Fruit fly (Drosophila melanogaster) whole organism, adult: ENCODE results near the gene CG13014.

Source experiments
- CG11617 ChIP-seq: fragments of 200-800 bp; sonication (Bioruptor generic); optimal IDR thresholded peaks from 2 replicates; lab custom pipeline; 2017; ENCODE audit warnings: mild to moderate bottlenecking, missing biosample characterization, missing genetic modification reagents, missing genetic modification characterization
- CG12768 ChIP-seq: fragments of 200-800 bp; sonication (Bioruptor generic); optimal IDR thresholded peaks from 2 replicates; lab custom pipeline; 2017; ENCODE audit warnings: missing biosample characterization, missing genetic modification characterization, mild to moderate bottlenecking, moderate library complexity, missing genetic modification reagents
- CG33017 ChIP-seq: fragments of 200-800 bp; sonication (Bioruptor generic); optimal IDR thresholded peaks from 2 replicates; lab custom pipeline; 2018; ENCODE audit warnings: missing biosample characterization, mild to moderate bottlenecking, missing genetic modification characterization, moderate library complexity
- CG7045 ChIP-seq: fragments of 200-800 bp; sonication (Bioruptor generic); optimal IDR thresholded peaks from 2 replicates; lab custom pipeline; 2017; ENCODE audit warnings: missing biosample characterization, mild to moderate bottlenecking, missing genetic modification characterization
- CG7101 ChIP-seq: fragments of 200-800 bp; sonication (Bioruptor generic); optimal IDR thresholded peaks from 2 replicates; lab custom pipeline; 2018; ENCODE audit warnings: missing biosample characterization, mild to moderate bottlenecking, missing genetic modification characterization, moderate library complexity
- Crg-1 ChIP-seq: fragments of 200-800 bp; sonication (Bioruptor generic); optimal IDR thresholded peaks from 2 replicates; lab custom pipeline; 2016; ENCODE audit warnings: missing biosample characterization, missing genetic modification characterization
- Mnt ChIP-seq: fragments of 200-800 bp; sonication (Bioruptor generic); optimal IDR thresholded peaks from 2 replicates; lab custom pipeline; 2016; ENCODE audit warnings: missing biosample characterization, mild to moderate bottlenecking, missing genetic modification characterization
- bab1 ChIP-seq: fragments of 200-800 bp; sonication (Bioruptor generic); optimal IDR thresholded peaks from 3 replicates; lab custom pipeline; 2019; ENCODE audit warnings: missing biosample characterization, mild to moderate bottlenecking, missing genetic modification characterization, moderate library complexity
- kay ChIP-seq: fragments of 200-800 bp; sonication (Bioruptor generic); peaks from one replicate; lab custom pipeline; 2016; ENCODE audit warnings: missing biosample characterization, missing genetic modification characterization, borderline replicate concordance
- ovo ChIP-seq: fragments of 200-800 bp; sonication (Bioruptor generic); optimal IDR thresholded peaks from 2 replicates; lab custom pipeline; 2016; ENCODE audit warnings: missing biosample characterization, missing genetic modification characterization
- pad ChIP-seq: fragments of 200-800 bp; sonication (Bioruptor generic); optimal IDR thresholded peaks from 3 replicates; lab custom pipeline; 2017; ENCODE audit warnings: missing biosample characterization, missing genetic modification characterization, mild to moderate bottlenecking, moderate library complexity, missing genetic modification reagents
- tj ChIP-seq: fragments of 200-800 bp; sonication (Bioruptor generic); optimal IDR thresholded peaks from 3 replicates; lab custom pipeline; 2017; ENCODE audit warnings: missing biosample characterization, mild to moderate bottlenecking, missing genetic modification characterization, moderate library complexity

DNA sequence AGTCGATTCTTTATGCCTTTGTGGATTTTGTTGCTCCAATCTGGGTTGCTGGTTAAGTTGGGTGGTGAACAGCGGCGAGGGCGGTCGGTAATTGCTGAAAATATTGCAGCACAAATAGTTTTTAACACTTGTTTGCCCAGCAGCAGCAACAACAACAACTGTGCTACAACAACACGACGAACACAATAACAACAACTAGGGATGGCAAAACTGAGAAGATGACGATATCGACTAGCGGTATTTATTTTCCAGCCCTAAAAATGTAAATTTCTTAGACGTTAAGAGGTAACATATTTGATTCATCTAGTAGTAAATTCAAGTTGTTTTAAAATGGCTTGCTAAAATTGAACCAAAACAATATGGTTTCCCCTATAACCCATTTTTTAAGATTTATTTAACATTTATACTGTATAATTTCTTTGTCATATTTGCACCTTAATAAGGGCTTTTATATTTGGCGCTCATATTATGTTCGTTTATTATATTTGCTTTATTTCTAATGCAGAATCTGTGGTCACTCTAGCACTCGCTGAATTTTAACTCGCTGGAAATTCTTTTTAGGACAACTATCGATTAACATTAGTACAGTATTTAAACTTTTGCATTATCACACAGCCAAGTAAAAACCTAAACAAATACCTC, 10.8 kb downstream of the CG13014 start:
- TF ChIP-seq Mnt (GFP tag; lab: Kevin White, UChicago) (no peak), CG33017 (tag; lab: Kevin White, UChicago) (no peak), CG7101 (peak; percentile 21), kay (GFP tag; lab: Kevin White, UChicago) (no peak), CG12768 (GFP tag; lab: Kevin White, UChicago) (no peak), bab1 (GFP tag; lab: Kevin White, UChicago) (peak; percentile 5), Crg-1 (no peak), ovo (GFP tag; lab: Kevin White, UChicago) (peak; percentile 55), CG11617 (GFP tag; lab: Kevin White, UChicago) (peak; percentile 3), pad (no peak), CG7045 (GFP tag; lab: Kevin White, UChicago) (no peak), tj (GFP tag; lab: Kevin White, UChicago) (peak; percentile 8)
